Worm (Caenorhabditis elegans): ENCODE results near the gene str-130.

Gene str-130

ce11 chrV:8120868-8121267, 30.4 kb upstream of the str-130 start, which contains the start of gene D1014.6:
Gene D1014.6, plus strand, starts transcription at chrV:8121168.
- TF ChIP-seq scrt-1 (GFP tag; IDR thresholded peaks at IDR 0.05) = no peak

ce11 chrV:8117964-8118363, 27.5 kb upstream of the str-130 start, which contains the start of gene D1014.7:
Gene D1014.7, plus strand, starts transcription at chrV:8118264.
- TF ChIP-seq hmg-4 (GFP tag; optimal IDR thresholded peaks at IDR 0.05) = no peak
- TF ChIP-seq F13C5.2 (tag; optimal IDR thresholded peaks at IDR 0.05) = no peak
- TF ChIP-seq aly-1 (tag; optimal IDR thresholded peaks at IDR 0.05) = no peak
- no peak for TF ChIP-seq B0310.2 (tag; optimal IDR thresholded peaks at IDR 0.05)
- TF ChIP-seq ets-7 (tag; optimal IDR thresholded peaks at IDR 0.05) = no peak
- no peak for TF ChIP-seq tbx-11 (GFP tag; IDR thresholded peaks at IDR 0.05)
- no peak for TF ChIP-seq sea-1 (GFP tag; conservative IDR thresholded peaks at IDR 0.05)
- no peak for TF ChIP-seq ceh-36 (tag; optimal IDR thresholded peaks at IDR 0.05)
- no peak for TF ChIP-seq ama-1 (optimal IDR thresholded peaks at IDR 0.05)
- TF ChIP-seq scrt-1 (GFP tag; IDR thresholded peaks at IDR 0.05) = no peak
- TF ChIP-seq flt-1 (GFP tag; IDR thresholded peaks at IDR 0.05) = no peak
- TF ChIP-seq tra-4 (tag; optimal IDR thresholded peaks at IDR 0.05) = no peak
- no peak for TF ChIP-seq hnd-1 (tag; optimal IDR thresholded peaks at IDR 0.05)
- no peak for TF ChIP-seq hmbx-1 (tag; optimal IDR thresholded peaks at IDR 0.05)
- TF ChIP-seq tbx-37 (GFP tag; conservative IDR thresholded peaks at IDR 0.05) = no peak
- TF ChIP-seq pes-1 (GFP tag; IDR thresholded peaks at IDR 0.05) = no peak
- no peak for TF ChIP-seq ceh-13 (GFP tag; optimal IDR thresholded peaks at IDR 0.05)

- no peak for TF ChIP-seq ama-1 (optimal IDR thresholded peaks at IDR 0.05)
- TF ChIP-seq hmg-4 (GFP tag; optimal IDR thresholded peaks at IDR 0.05) = no peak
- TF ChIP-seq B0310.2 (tag; optimal IDR thresholded peaks at IDR 0.05) = no peak
- no peak for TF ChIP-seq tbx-11 (GFP tag; IDR thresholded peaks at IDR 0.05)
- TF ChIP-seq tra-4 (tag; optimal IDR thresholded peaks at IDR 0.05) = no peak
- no peak for TF ChIP-seq aly-1 (tag; optimal IDR thresholded peaks at IDR 0.05)
- no peak for TF ChIP-seq F13C5.2 (tag; optimal IDR thresholded peaks at IDR 0.05)
- TF ChIP-seq ets-7 (tag; optimal IDR thresholded peaks at IDR 0.05) = no peak
Observed at ce11 chrV:8114542-8114941, 24.0 kb upstream of the str-130 start.

ce11 chrV:8110816-8111215, 20.3 kb upstream of the str-130 start:
- TF ChIP-seq ama-1 (optimal IDR thresholded peaks at IDR 0.05) (no peak), tra-4 (tag; optimal IDR thresholded peaks at IDR 0.05) (no peak), sea-1 (GFP tag; conservative IDR thresholded peaks at IDR 0.05) (no peak), hmg-4 (GFP tag; optimal IDR thresholded peaks at IDR 0.05) (no peak), tbx-11 (GFP tag; IDR thresholded peaks at IDR 0.05) (no peak), ets-7 (tag; optimal IDR thresholded peaks at IDR 0.05) (no peak), ceh-13 (GFP tag; optimal IDR thresholded peaks at IDR 0.05) (no peak), tbx-37 (GFP tag; conservative IDR thresholded peaks at IDR 0.05) (no peak), aly-1 (tag; optimal IDR thresholded peaks at IDR 0.05) (no peak), F13C5.2 (tag; optimal IDR thresholded peaks at IDR 0.05) (no peak), B0310.2 (tag; optimal IDR thresholded peaks at IDR 0.05) (no peak), pes-1 (GFP tag; IDR thresholded peaks at IDR 0.05) (no peak), flt-1 (GFP tag; IDR thresholded peaks at IDR 0.05) (no peak), hnd-1 (tag; optimal IDR thresholded peaks at IDR 0.05) (no peak), hmbx-1 (tag; optimal IDR thresholded peaks at IDR 0.05) (no peak), scrt-1 (GFP tag; IDR thresholded peaks at IDR 0.05) (no peak), ceh-36 (tag; optimal IDR thresholded peaks at IDR 0.05) (no peak)

ce11 chrV:8108670-8109069, 18.2 kb upstream of the str-130 start, which contains the start of gene myo-5:
Gene myo-5, plus strand, starts transcription at chrV:8108970.
- TF ChIP-seq scrt-1 (GFP tag; IDR thresholded peaks at IDR 0.05) (no peak), B0310.2 (tag; optimal IDR thresholded peaks at IDR 0.05) (no peak), hmbx-1 (tag; optimal IDR thresholded peaks at IDR 0.05) (no peak), sea-1 (GFP tag; conservative IDR thresholded peaks at IDR 0.05) (no peak), tra-4 (tag; optimal IDR thresholded peaks at IDR 0.05) (no peak), aly-1 (tag; optimal IDR thresholded peaks at IDR 0.05) (no peak), ama-1 (optimal IDR thresholded peaks at IDR 0.05) (no peak), flt-1 (GFP tag; IDR thresholded peaks at IDR 0.05) (no peak), tbx-37 (GFP tag; conservative IDR thresholded peaks at IDR 0.05) (no peak), ets-7 (tag; optimal IDR thresholded peaks at IDR 0.05) (no peak), F13C5.2 (tag; optimal IDR thresholded peaks at IDR 0.05) (no peak), ceh-36 (tag; optimal IDR thresholded peaks at IDR 0.05) (no peak), hnd-1 (tag; optimal IDR thresholded peaks at IDR 0.05) (no peak), hmg-4 (GFP tag; optimal IDR thresholded peaks at IDR 0.05) (no peak), ceh-13 (GFP tag; optimal IDR thresholded peaks at IDR 0.05) (no peak), tbx-11 (GFP tag; IDR thresholded peaks at IDR 0.05) (no peak), pes-1 (GFP tag; IDR thresholded peaks at IDR 0.05) (no peak)

- TF ChIP-seq flt-1 (GFP tag; IDR thresholded peaks at IDR 0.05) (no peak), tbx-11 (GFP tag; IDR thresholded peaks at IDR 0.05) (no peak), pes-1 (GFP tag; IDR thresholded peaks at IDR 0.05) (no peak), aly-1 (tag; optimal IDR thresholded peaks at IDR 0.05) (no peak), B0310.2 (tag; optimal IDR thresholded peaks at IDR 0.05) (no peak), hnd-1 (tag; optimal IDR thresholded peaks at IDR 0.05) (no peak), ceh-36 (tag; optimal IDR thresholded peaks at IDR 0.05) (no peak), tbx-37 (GFP tag; conservative IDR thresholded peaks at IDR 0.05) (no peak), ceh-13 (GFP tag; optimal IDR thresholded peaks at IDR 0.05) (no peak), hmg-4 (GFP tag; optimal IDR thresholded peaks at IDR 0.05) (no peak), hmbx-1 (tag; optimal IDR thresholded peaks at IDR 0.05) (no peak), sea-1 (GFP tag; conservative IDR thresholded peaks at IDR 0.05) (no peak), tra-4 (tag; optimal IDR thresholded peaks at IDR 0.05) (no peak), F13C5.2 (tag; optimal IDR thresholded peaks at IDR 0.05) (no peak), ets-7 (tag; optimal IDR thresholded peaks at IDR 0.05) (no peak), scrt-1 (GFP tag; IDR thresholded peaks at IDR 0.05) (no peak), ama-1 (optimal IDR thresholded peaks at IDR 0.05) (no peak)
Observed at ce11 chrV:8104473-8104872, 14.0 kb upstream of the str-130 start, which contains the start of gene srlf-16. Gene srlf-16, plus strand, starts transcription at chrV:8104773.

- TF ChIP-seq flt-1 (GFP tag; IDR thresholded peaks at IDR 0.05) = no peak
- TF ChIP-seq ceh-13 (GFP tag; optimal IDR thresholded peaks at IDR 0.05) = no peak
- no peak for TF ChIP-seq hnd-1 (tag; optimal IDR thresholded peaks at IDR 0.05)
- TF ChIP-seq scrt-1 (GFP tag; IDR thresholded peaks at IDR 0.05) = no peak
- no peak for TF ChIP-seq sea-1 (GFP tag; conservative IDR thresholded peaks at IDR 0.05)
- TF ChIP-seq tbx-11 (GFP tag; IDR thresholded peaks at IDR 0.05) = no peak
- no peak for TF ChIP-seq F13C5.2 (tag; optimal IDR thresholded peaks at IDR 0.05)
- no peak for TF ChIP-seq hmg-4 (GFP tag; optimal IDR thresholded peaks at IDR 0.05)
- TF ChIP-seq B0310.2 (tag; optimal IDR thresholded peaks at IDR 0.05) = no peak
- TF ChIP-seq pes-1 (GFP tag; IDR thresholded peaks at IDR 0.05) = no peak
- TF ChIP-seq ama-1 (optimal IDR thresholded peaks at IDR 0.05) = no peak
- no peak for TF ChIP-seq hmbx-1 (tag; optimal IDR thresholded peaks at IDR 0.05)
- no peak for TF ChIP-seq ceh-36 (tag; optimal IDR thresholded peaks at IDR 0.05)
- no peak for TF ChIP-seq aly-1 (tag; optimal IDR thresholded peaks at IDR 0.05)
- no peak for TF ChIP-seq tbx-37 (GFP tag; conservative IDR thresholded peaks at IDR 0.05)
- TF ChIP-seq tra-4 (tag; optimal IDR thresholded peaks at IDR 0.05) = no peak
- no peak for TF ChIP-seq ets-7 (tag; optimal IDR thresholded peaks at IDR 0.05)
Observed at ce11 chrV:8102960-8103359, 12.5 kb upstream of the str-130 start, which contains the start of gene str-90. Gene str-90, plus strand, starts transcription at chrV:8103260.

Data from whole organism, early embryonic.